Worm (Caenorhabditis elegans) whole organism, mixed stage, embryonic: ENCODE data around the gene wdr-5.3.

ENCODE experiments used
- M03D4.4 ChIP-seq: sonication (generic microtip); optimal IDR thresholded peaks from 2 replicates; lab custom pipeline; 2017; ENCODE audit warnings: mild to moderate bottlenecking, missing genetic modification characterization, missing compliant biosample characterization
- bed-3 ChIP-seq: fragments of 200-800 bp; sonication (Bioruptor generic); optimal IDR thresholded peaks from 3 replicates; lab custom pipeline; 2018; ENCODE audit warnings: mild to moderate bottlenecking, missing genetic modification characterization, moderate library complexity, missing compliant biosample characterization
- blmp-1 ChIP-seq: fragments of 150-350 bp; optimal IDR thresholded peaks from 2 replicates; lab custom pipeline; 2014; ENCODE audit warnings: missing biosample characterization, missing genetic modification characterization
- ceh-43 ChIP-seq: fragments of 200-800 bp; sonication (Bioruptor generic); optimal IDR thresholded peaks from 2 replicates; lab custom pipeline; 2018; ENCODE audit warnings: mild to moderate bottlenecking, missing genetic modification characterization, moderate library complexity, missing compliant biosample characterization
- ceh-83 ChIP-seq: fragments of 200-800 bp; sonication (Bioruptor generic); optimal IDR thresholded peaks from 2 replicates; lab custom pipeline; 2018; ENCODE audit warnings: mild to moderate bottlenecking, missing genetic modification characterization, missing compliant biosample characterization
- ces-1 ChIP-seq: fragments of 150-350 bp; optimal IDR thresholded peaks from 2 replicates; lab custom pipeline; 2014; ENCODE audit warnings: missing biosample characterization, missing genetic modification reagents, missing genetic modification characterization
- cnd-1 ChIP-seq: fragments of 200-800 bp; sonication (Bioruptor generic); optimal IDR thresholded peaks from 2 replicates; lab custom pipeline; 2018; ENCODE audit warnings: mild to moderate bottlenecking, missing genetic modification characterization, missing compliant biosample characterization
- drap-1 ChIP-seq: fragments of 200-800 bp; sonication (Bioruptor generic); optimal IDR thresholded peaks from 3 replicates; lab custom pipeline; 2018; ENCODE audit warnings: mild to moderate bottlenecking, missing genetic modification characterization, missing compliant biosample characterization
- elt-3 ChIP-seq: fragments of 150-350 bp; optimal IDR thresholded peaks from 2 replicates; lab custom pipeline; 2014; ENCODE audit warnings: missing biosample characterization, missing genetic modification characterization
- flh-1 ChIP-seq: fragments of 200-800 bp; sonication (Bioruptor generic); optimal IDR thresholded peaks from 2 replicates; lab custom pipeline; 2018; ENCODE audit warnings: mild to moderate bottlenecking, missing genetic modification characterization, moderate library complexity, missing compliant biosample characterization
- ham-2 ChIP-seq: fragments of 200-800 bp; sonication (Bioruptor generic); optimal IDR thresholded peaks from 2 replicates; lab custom pipeline; 2018; ENCODE audit warnings: mild to moderate bottlenecking, missing genetic modification characterization, missing compliant biosample characterization
- hlh-1 ChIP-seq: fragments of 150-350 bp; optimal IDR thresholded peaks from 2 replicates; lab custom pipeline; 2014; ENCODE audit warnings: missing biosample characterization, missing genetic modification reagents, missing genetic modification characterization
- lin-13 ChIP-seq: fragments of 150-350 bp; optimal IDR thresholded peaks from 2 replicates; lab custom pipeline; 2014; ENCODE audit warnings: missing biosample characterization, missing genetic modification characterization
- lin-32 ChIP-seq: fragments of 200-800 bp; sonication (Bioruptor generic); optimal IDR thresholded peaks from 2 replicates; lab custom pipeline; 2018; ENCODE audit warnings: mild to moderate bottlenecking, missing genetic modification characterization, missing compliant biosample characterization
- lsy-2 ChIP-seq: fragments of 150-350 bp; optimal IDR thresholded peaks from 2 replicates; lab custom pipeline; 2014; ENCODE audit warnings: missing biosample characterization, missing genetic modification characterization
- mab-5 ChIP-seq: fragments of 150-350 bp; optimal IDR thresholded peaks from 2 replicates; lab custom pipeline; 2014; ENCODE audit warnings: missing biosample characterization, missing genetic modification characterization
- mep-1 ChIP-seq: fragments of 150-350 bp; optimal IDR thresholded peaks from 2 replicates; lab custom pipeline; 2017; ENCODE audit warnings: missing biosample characterization, missing genetic modification reagents, missing genetic modification characterization, inconsistent platforms
- mls-2 ChIP-seq: sonication (generic microtip); optimal IDR thresholded peaks from 2 replicates; lab custom pipeline; 2016; ENCODE audit warnings: mild to moderate bottlenecking, missing genetic modification characterization, moderate library complexity, missing compliant biosample characterization
- nhr-12 ChIP-seq: fragments of 150-350 bp; optimal IDR thresholded peaks from 2 replicates; lab custom pipeline; 2014; ENCODE audit warnings: missing biosample characterization, missing genetic modification characterization
- nhr-237 ChIP-seq: fragments of 150-350 bp; optimal IDR thresholded peaks from 2 replicates; lab custom pipeline; 2014; ENCODE audit warnings: missing biosample characterization, missing genetic modification characterization
- nhr-28 ChIP-seq: fragments of 150-350 bp; optimal IDR thresholded peaks from 2 replicates; lab custom pipeline; 2014; ENCODE audit warnings: missing biosample characterization, missing genetic modification characterization
- pha-4 ChIP-seq: fragments of 150-350 bp; optimal IDR thresholded peaks from 2 replicates; lab custom pipeline; 2018; ENCODE audit warnings: missing biosample characterization, missing genetic modification reagents, missing genetic modification characterization
- sptf-1 ChIP-seq: sonication (generic microtip); optimal IDR thresholded peaks from 2 replicates; lab custom pipeline; 2017; ENCODE audit warnings: mild to moderate bottlenecking, missing genetic modification characterization, moderate library complexity, missing compliant biosample characterization
- tbx-8 ChIP-seq: fragments of 200-800 bp; sonication (Bioruptor generic); optimal IDR thresholded peaks from 2 replicates; lab custom pipeline; 2018; ENCODE audit warnings: mild to moderate bottlenecking, missing genetic modification characterization, moderate library complexity, missing compliant biosample characterization
- unc-120 ChIP-seq: sonication (generic microtip); optimal IDR thresholded peaks from 2 replicates; lab custom pipeline; 2017; ENCODE audit warnings: missing genetic modification characterization, missing compliant biosample characterization; ENCODE audit not compliant: poor library complexity, severe bottlenecking
- unc-39 ChIP-seq: fragments of 150-350 bp; optimal IDR thresholded peaks from 2 replicates; lab custom pipeline; 2014; ENCODE audit warnings: missing biosample characterization, missing genetic modification characterization
- unc-62 ChIP-seq: fragments of 150-350 bp; optimal IDR thresholded peaks from 2 replicates; lab custom pipeline; 2014; ENCODE audit warnings: missing biosample characterization, missing genetic modification reagents, missing genetic modification characterization
- zip-8 ChIP-seq: fragments of 150-350 bp; optimal IDR thresholded peaks from 2 replicates; lab custom pipeline; 2014; ENCODE audit warnings: missing biosample characterization, missing genetic modification characterization

The wdr-5.3 gene

ce11 chrV:10726691-10727090, 10.2 kb upstream of the wdr-5.3 start:
- TF ChIP-seq blmp-1 (tag; lab: Kevin White, UChicago) (no peak), nhr-12 (tag; lab: Kevin White, UChicago) (no peak), nhr-237 (tag; lab: Kevin White, UChicago) (no peak), ham-2 (GFP tag; lab: Kevin White, UChicago) (no peak)
- TF ChIP-seq, all 35 proteins: peak for 0

ce11 chrV:10727651-10728050, 9.3 kb upstream of the wdr-5.3 start:
- TF ChIP-seq ham-2 (GFP tag; lab: Kevin White, UChicago) (no peak), mep-1 (tag; lab: Kevin White, UChicago) (no peak), mab-5 (tag; lab: Kevin White, UChicago) (peak; percentile 59), lin-32 (GFP tag; lab: Kevin White, UChicago) (no peak), cnd-1 (tag; lab: Kevin White, UChicago) (no peak), nhr-237 (tag; lab: Kevin White, UChicago) (no peak), unc-62 (GFP tag; lab: Kevin White, UChicago) (peak; percentile 98), ceh-43 (GFP tag; lab: Kevin White, UChicago) (no peak), lin-13 (tag; lab: Kevin White, UChicago) (no peak), hlh-1 (tag; lab: Kevin White, UChicago) (peak; percentile 13), unc-120 (tag; lab: Kevin White, UChicago) (peak; percentile 12), elt-3 (tag; lab: Kevin White, UChicago) (no peak)

DNA sequence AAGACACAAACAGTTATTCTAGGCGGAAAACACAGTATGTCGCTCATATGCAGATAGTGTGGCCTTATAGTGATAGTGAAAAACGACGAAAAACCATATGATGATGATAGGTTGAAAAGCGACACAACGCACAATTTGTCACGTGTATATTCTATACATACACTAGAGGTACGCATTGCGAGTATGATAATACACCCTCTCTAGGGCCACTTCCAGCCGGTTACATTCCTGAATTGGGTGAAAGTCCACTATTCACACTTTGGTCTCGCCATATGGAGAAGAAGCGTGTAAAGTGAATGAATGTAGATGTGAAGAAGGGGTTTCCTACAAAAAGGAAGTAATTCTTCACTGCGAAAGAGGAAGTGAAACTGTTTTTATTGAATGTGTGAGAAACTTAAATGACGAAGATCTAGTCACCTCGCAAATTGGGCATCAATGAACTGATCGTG, 7.4 kb upstream of the wdr-5.3 start:
- no peak for TF ChIP-seq M03D4.4
- no peak for TF ChIP-seq nhr-12 (tag; lab: Kevin White, UChicago)
- TF ChIP-seq mep-1 (tag; lab: Kevin White, UChicago) = no peak
- TF ChIP-seq ceh-83 (GFP tag; lab: Kevin White, UChicago) = no peak
- TF ChIP-seq blmp-1 (tag; lab: Kevin White, UChicago) = no peak
- TF ChIP-seq, all 35 proteins: peak for 0

- TF ChIP-seq unc-62 (GFP tag; lab: Kevin White, UChicago) (peak; percentile 21), hlh-1 (tag; lab: Kevin White, UChicago) (peak; percentile 41), ceh-43 (GFP tag; lab: Kevin White, UChicago) (no peak), blmp-1 (tag; lab: Kevin White, UChicago) (no peak), nhr-28 (tag; lab: Kevin White, UChicago) (no peak)
Measured at ce11 chrV:10730824-10731416, 6.0 kb upstream of the wdr-5.3 start.

- TF ChIP-seq M03D4.4 (no peak), mls-2 (no peak), blmp-1 (tag; lab: Kevin White, UChicago) (no peak), nhr-28 (tag; lab: Kevin White, UChicago) (no peak), drap-1 (GFP tag; lab: Kevin White, UChicago) (no peak), ceh-83 (GFP tag; lab: Kevin White, UChicago) (no peak), bed-3 (no peak), sptf-1 (tag; lab: Kevin White, UChicago) (no peak)
Measured at ce11 chrV:10731989-10732472, 4.9 kb upstream of the wdr-5.3 start, which contains the start of gene T28B11.1. T28B11.1 (minus strand) TSS chrV:10732422.

DNA sequence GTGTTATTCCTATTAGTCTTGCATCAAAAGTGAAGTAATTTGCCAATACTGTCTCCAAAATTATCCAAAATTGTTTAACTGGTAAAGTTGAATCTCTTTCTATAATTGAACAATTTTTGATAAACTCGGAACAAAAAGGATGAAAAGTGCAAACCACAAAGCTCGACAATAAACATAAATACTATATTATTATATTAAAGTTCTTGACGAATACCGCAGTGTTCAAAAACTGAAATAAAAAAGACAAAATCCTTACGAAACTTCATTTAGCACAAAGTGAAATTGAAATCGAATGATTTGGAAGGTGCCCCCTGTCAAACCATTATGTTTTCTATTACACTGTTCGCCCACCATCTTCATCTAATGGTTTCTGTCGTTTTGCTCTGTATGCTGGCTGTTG, 4.4 kb downstream of the wdr-5.3 start, which contains the start of gene ZC302.3:
Gene ZC302.3, minus strand, starts transcription at position 101 of the 400 bp plus-strand sequence.
- TF ChIP-seq ces-1 (GFP tag; lab: Kevin White, UChicago) (no peak), nhr-12 (tag; lab: Kevin White, UChicago) (no peak), pha-4 (tag; lab: Kevin White, UChicago) (no peak), unc-120 (tag; lab: Kevin White, UChicago) (no peak), lsy-2 (tag; lab: Kevin White, UChicago) (no peak), zip-8 (tag; lab: Kevin White, UChicago) (no peak), mep-1 (tag; lab: Kevin White, UChicago) (no peak), bed-3 (no peak), drap-1 (GFP tag; lab: Kevin White, UChicago) (no peak), M03D4.4 (no peak), tbx-8 (GFP tag; lab: Kevin White, UChicago) (no peak), flh-1 (GFP tag; lab: Kevin White, UChicago) (no peak), unc-39 (tag; lab: Kevin White, UChicago) (no peak)
